In genomic region chr3R:13469246-13469645, dm6 we compare ENCODE assay signal across 4 fruit fly cellular contexts.
A peak's percentile ranks its signal among the peaks of the same experiment; 100 is the strongest.
TF ChIP-seq lines count a peak whose summit lies in the region.

No protein-coding gene starts in this region.

- TF ChIP-seq CTCF in whole organism, embryonic (GFP tag; optimal IDR thresholded peaks at IDR 0.05; lab: Kevin White, UChicago): no peak

TF ChIP-seq in whole organism, embryonic, 481 proteins besides CTCF, POLR2A, EP300 and RAD21 (continues in another document):
- peak; percentile 61 for TF ChIP-seq row (GFP tag; IDR thresholded peaks at IDR 0.05; lab: Robert Waterston, UW)
- TF ChIP-seq Antp (GFP tag; optimal IDR thresholded peaks at IDR 0.05; lab: Kevin White, UChicago): peak; percentile 41
- peak; percentile 45 for TF ChIP-seq CG10209 (GFP tag; optimal IDR thresholded peaks at IDR 0.05; lab: Kevin White, UChicago)
- peak; percentile 61 for TF ChIP-seq CG1603 (tag; optimal IDR thresholded peaks at IDR 0.05; lab: Kevin White, UChicago)
- TF ChIP-seq CG16815 (GFP tag; optimal IDR thresholded peaks at IDR 0.05; lab: Kevin White, UChicago): peak; percentile 37
- TF ChIP-seq CG4820 (GFP tag; optimal IDR thresholded peaks at IDR 0.05; lab: Kevin White, UChicago): no peak
- TF ChIP-seq CG17361 (GFP tag; IDR thresholded peaks at IDR 0.05; lab: Robert Waterston, UW): peak; percentile 36; the same call in 1 of the 3 replicates
- TF ChIP-seq chn (GFP tag; optimal IDR thresholded peaks at IDR 0.05; lab: Kevin White, UChicago): peak; percentile 17
- peak; percentile 39 for TF ChIP-seq CG7556 (GFP tag; optimal IDR thresholded peaks at IDR 0.05; lab: Kevin White, UChicago)
- peak; percentile 80 for TF ChIP-seq gcm (GFP tag; optimal IDR thresholded peaks at IDR 0.05; lab: Kevin White, UChicago)
- peak; percentile 46 for TF ChIP-seq CG12391 (tag; optimal IDR thresholded peaks at IDR 0.05; lab: Kevin White, UChicago)
- peak; percentile 44; the same call in 1 of the 2 replicates for TF ChIP-seq CG31441 (GFP tag; IDR thresholded peaks at IDR 0.05; lab: Robert Waterston, UW)
- peak; percentile 82 for TF ChIP-seq dmrt11E (tag; optimal IDR thresholded peaks at IDR 0.05; lab: Kevin White, UChicago)
- peak; percentile 23 for TF ChIP-seq Side (GFP tag; optimal IDR thresholded peaks at IDR 0.05; lab: Kevin White, UChicago)
- 0 out of 3 replicates have a peak, but pooled peaks have one; percentile 37 for TF ChIP-seq CG11560 (tag; IDR thresholded peaks at IDR 0.05; lab: Robert Waterston, UW)
- TF ChIP-seq CG5953 (GFP tag; IDR thresholded peaks at IDR 0.05; lab: Robert Waterston, UW): no peak
- TF ChIP-seq pum (GFP tag; optimal IDR thresholded peaks at IDR 0.05; lab: Kevin White, UChicago): peak; percentile 22
- TF ChIP-seq az2 (GFP tag; optimal IDR thresholded peaks at IDR 0.05; lab: Kevin White, UChicago): peak; percentile 32
- 0 out of 3 replicates have a peak, but pooled peaks have one; percentile 7 for TF ChIP-seq jigr1 (GFP tag; IDR thresholded peaks at IDR 0.05; lab: Robert Waterston, UW)
- peak; percentile 25 for TF ChIP-seq Hmr (GFP tag; optimal IDR thresholded peaks at IDR 0.05; lab: Kevin White, UChicago)
- no peak for TF ChIP-seq pb (GFP tag; optimal IDR thresholded peaks at IDR 0.05; lab: Kevin White, UChicago)
- peak; percentile 25 for TF ChIP-seq CG1602 (GFP tag; optimal IDR thresholded peaks at IDR 0.05; lab: Kevin White, UChicago)

TF ChIP-seq in whole organism, prepupa, 60 proteins besides CTCF, POLR2A, EP300 and RAD21 (continues in another document):
- TF ChIP-seq Sox14 (GFP tag; optimal IDR thresholded peaks at IDR 0.05; lab: Kevin White, UChicago): peak; percentile 8
- peak; percentile 12 for TF ChIP-seq CG7368 (GFP tag; optimal IDR thresholded peaks at IDR 0.05; lab: Kevin White, UChicago)
- peak; percentile 5 for TF ChIP-seq Ets96B (tag; optimal IDR thresholded peaks at IDR 0.05; lab: Kevin White, UChicago)
- no peak for TF ChIP-seq fkh (GFP tag; optimal IDR thresholded peaks at IDR 0.05; lab: Kevin White, UChicago)
- TF ChIP-seq CG16779 (tag; optimal IDR thresholded peaks at IDR 0.05; lab: Kevin White, UChicago): no peak
- TF ChIP-seq eg (GFP tag; IDR thresholded peaks at IDR 0.05; lab: Robert Waterston, UW): no peak
- TF ChIP-seq esn (GFP tag; optimal IDR thresholded peaks at IDR 0.05; lab: Kevin White, UChicago): peak; percentile 36
- no peak for TF ChIP-seq CG6276 (GFP tag; optimal IDR thresholded peaks at IDR 0.05; lab: Kevin White, UChicago)
- TF ChIP-seq CG3032 (tag; optimal IDR thresholded peaks at IDR 0.05; lab: Kevin White, UChicago): peak; percentile 7
- TF ChIP-seq pdm3 (GFP tag; optimal IDR thresholded peaks at IDR 0.05; lab: Kevin White, UChicago): peak; percentile 17
- peak in 1 of 2 experiments; percentile 13 for TF ChIP-seq ss (GFP tag; optimal IDR thresholded peaks at IDR 0.05; lab: Kevin White, UChicago)
- no peak for TF ChIP-seq Hr38 (GFP tag; optimal IDR thresholded peaks at IDR 0.05; lab: Kevin White, UChicago)
- no peak for TF ChIP-seq Hr4 (GFP tag; optimal IDR thresholded peaks at IDR 0.05; lab: Kevin White, UChicago)
- TF ChIP-seq CG32006 (GFP tag; optimal IDR thresholded peaks at IDR 0.05; lab: Kevin White, UChicago): peak; percentile 4
- TF ChIP-seq Smox (GFP tag; optimal IDR thresholded peaks at IDR 0.05; lab: Kevin White, UChicago): peak; percentile 18
- TF ChIP-seq CG10631 (GFP tag; optimal IDR thresholded peaks at IDR 0.05; lab: Kevin White, UChicago): peak; percentile 19
- TF ChIP-seq acj6 (GFP tag; optimal IDR thresholded peaks at IDR 0.05; lab: Kevin White, UChicago): peak; percentile 12
- peak; percentile 30 for TF ChIP-seq CG3919 (GFP tag; optimal IDR thresholded peaks at IDR 0.05; lab: Kevin White, UChicago)
- no peak for TF ChIP-seq CG1621 (tag; optimal IDR thresholded peaks at IDR 0.05; lab: Kevin White, UChicago)
- peak; percentile 18 for TF ChIP-seq Hr39 (GFP tag; optimal IDR thresholded peaks at IDR 0.05; lab: Kevin White, UChicago)
- no peak for TF ChIP-seq CG11902 (GFP tag; optimal IDR thresholded peaks at IDR 0.05; lab: Kevin White, UChicago)
- TF ChIP-seq Eip78C (GFP tag; lab: Kevin White, UChicago): peak; percentile 48
- TF ChIP-seq OdsH (GFP tag; optimal IDR thresholded peaks at IDR 0.05; lab: Kevin White, UChicago): peak; percentile 23
- TF ChIP-seq CG31627 (GFP tag; optimal IDR thresholded peaks at IDR 0.05; lab: Kevin White, UChicago): peak; percentile 37

TF ChIP-seq in whole organism, pupa, 21 proteins besides CTCF, POLR2A, EP300 and RAD21:
- TF ChIP-seq CG8159 (tag; optimal IDR thresholded peaks at IDR 0.05; lab: Kevin White, UChicago): no peak
- TF ChIP-seq gl (tag; optimal IDR thresholded peaks at IDR 0.05; lab: Kevin White, UChicago): no peak
- no peak for TF ChIP-seq CG10348 (GFP tag; IDR thresholded peaks at IDR 0.05; lab: Robert Waterston, UW)
- no peak for TF ChIP-seq Ets98B (GFP tag; IDR thresholded peaks at IDR 0.05; lab: Robert Waterston, UW)
- TF ChIP-seq CG32121 (GFP tag; IDR thresholded peaks at IDR 0.05; lab: Robert Waterston, UW): 0 out of 2 replicates have a peak, but pooled peaks have one; percentile 14
- no peak for TF ChIP-seq Pif1B (GFP tag; optimal IDR thresholded peaks at IDR 0.05; lab: Kevin White, UChicago)
- no peak for TF ChIP-seq D1 (tag; optimal IDR thresholded peaks at IDR 0.05; lab: Kevin White, UChicago)
- TF ChIP-seq Snoo (tag; optimal IDR thresholded peaks at IDR 0.05; lab: Kevin White, UChicago): no peak
- TF ChIP-seq CG9948 (tag; optimal IDR thresholded peaks at IDR 0.05; lab: Kevin White, UChicago): peak; percentile 16
- no peak for TF ChIP-seq CG8301 (tag; optimal IDR thresholded peaks at IDR 0.05; lab: Kevin White, UChicago)
- TF ChIP-seq CG12605 (GFP tag; IDR thresholded peaks at IDR 0.05; lab: Robert Waterston, UW): no peak
- TF ChIP-seq CG14655 (GFP tag; optimal IDR thresholded peaks at IDR 0.05; lab: Kevin White, UChicago): no peak
- no peak for TF ChIP-seq EcR (GFP tag; optimal IDR thresholded peaks at IDR 0.05; lab: Kevin White, UChicago)
- TF ChIP-seq Pif1A (GFP tag; optimal IDR thresholded peaks at IDR 0.05; lab: Kevin White, UChicago): no peak
- TF ChIP-seq fd96Ca (GFP tag; IDR thresholded peaks at IDR 0.05; lab: Robert Waterston, UW): no peak
- TF ChIP-seq rn (GFP tag; IDR thresholded peaks at IDR 0.05; lab: Robert Waterston, UW): no peak
- peak; percentile 21 for TF ChIP-seq CG17806 (tag; optimal IDR thresholded peaks at IDR 0.05; lab: Kevin White, UChicago)
- peak; percentile 18 for TF ChIP-seq CG15710 (tag; optimal IDR thresholded peaks at IDR 0.05; lab: Kevin White, UChicago)
- no peak for TF ChIP-seq CG4496 (GFP tag; IDR thresholded peaks at IDR 0.05; lab: Robert Waterston, UW)
- peak; percentile 7 for TF ChIP-seq CG34367 (tag; optimal IDR thresholded peaks at IDR 0.05; lab: Kevin White, UChicago)
- no peak for TF ChIP-seq CG13204 (GFP tag; optimal IDR thresholded peaks at IDR 0.05; lab: Kevin White, UChicago)

TF ChIP-seq in whole organism, wandering third instar larva, 38 proteins besides CTCF, POLR2A, EP300 and RAD21:
- TF ChIP-seq Sp1 (GFP tag; optimal IDR thresholded peaks at IDR 0.05; lab: Kevin White, UChicago) (peak; percentile 33), sv (GFP tag; optimal IDR thresholded peaks at IDR 0.05; lab: Kevin White, UChicago) (no peak), dl (GFP tag; optimal IDR thresholded peaks at IDR 0.05; lab: Kevin White, UChicago; ENCODE audit: insufficient read depth in 1 of 2, partially characterized antibody in 2 of 2) (no peak), psq (GFP tag; optimal IDR thresholded peaks at IDR 0.05; lab: Kevin White, UChicago) (peak; percentile 8), N (GFP tag; optimal IDR thresholded peaks at IDR 0.05; lab: Kevin White, UChicago) (no peak), ey (GFP tag; optimal IDR thresholded peaks at IDR 0.05; lab: Kevin White, UChicago) (peak; percentile 40), Mio (GFP tag; optimal IDR thresholded peaks at IDR 0.05; lab: Kevin White, UChicago) (no peak), HLH106 (tag; optimal IDR thresholded peaks at IDR 0.05; lab: Kevin White, UChicago) (peak; percentile 32), Abd-B (GFP tag; optimal IDR thresholded peaks at IDR 0.05; lab: Kevin White, UChicago) (no peak), Hr78 (GFP tag; optimal IDR thresholded peaks at IDR 0.05; lab: Kevin White, UChicago) (no peak), tai (GFP tag; optimal IDR thresholded peaks at IDR 0.05; lab: Kevin White, UChicago) (no peak), Dif (GFP tag; optimal IDR thresholded peaks at IDR 0.05; lab: Kevin White, UChicago; ENCODE audit: partially characterized antibody) (no peak), Vsx2 (GFP tag; optimal IDR thresholded peaks at IDR 0.05; lab: Kevin White, UChicago; ENCODE audit: partially characterized antibody) (no peak), h (GFP tag; optimal IDR thresholded peaks at IDR 0.05; lab: Kevin White, UChicago) (peak; percentile 43), usp (GFP tag; optimal IDR thresholded peaks at IDR 0.05; lab: Kevin White, UChicago) (no peak), pan (optimal IDR thresholded peaks at IDR 0.05; lab: Kevin White, UChicago) (no peak), sage (GFP tag; optimal IDR thresholded peaks at IDR 0.05; lab: Kevin White, UChicago) (no peak), Hr83 (GFP tag; optimal IDR thresholded peaks at IDR 0.05; lab: Kevin White, UChicago; ENCODE audit: poor library complexity, severe bottlenecking) (no peak), OdsH (GFP tag; optimal IDR thresholded peaks at IDR 0.05; lab: Kevin White, UChicago) (peak; percentile 27), Myc (optimal IDR thresholded peaks at IDR 0.05; lab: Kevin White, UChicago) (no peak), Jra (GFP tag; optimal IDR thresholded peaks at IDR 0.05; lab: Kevin White, UChicago) (no peak), fru (GFP tag; optimal IDR thresholded peaks at IDR 0.05; lab: Kevin White, UChicago) (peak; percentile 49), dmrt93B (GFP tag; optimal IDR thresholded peaks at IDR 0.05; lab: Kevin White, UChicago) (no peak), brk (GFP tag; optimal IDR thresholded peaks at IDR 0.05; lab: Kevin White, UChicago) (no peak), CrebA (GFP tag; optimal IDR thresholded peaks at IDR 0.05; lab: Kevin White, UChicago; ENCODE audit: borderline replicate concordance) (no peak), jim (GFP tag; optimal IDR thresholded peaks at IDR 0.05; lab: Kevin White, UChicago) (no peak), foxo (GFP tag; optimal IDR thresholded peaks at IDR 0.05; lab: Kevin White, UChicago) (peak in 1 of 2 experiments; percentile 44), GATAd (GFP tag; optimal IDR thresholded peaks at IDR 0.05; lab: Kevin White, UChicago) (no peak), Hnf4 (GFP tag; optimal IDR thresholded peaks at IDR 0.05; lab: Kevin White, UChicago) (peak; percentile 6), woc (GFP tag; optimal IDR thresholded peaks at IDR 0.05; lab: Kevin White, UChicago) (peak; percentile 12), rgr (GFP tag; optimal IDR thresholded peaks at IDR 0.05; lab: Kevin White, UChicago) (peak; percentile 28), CG32264 (GFP tag; optimal IDR thresholded peaks at IDR 0.05; lab: Kevin White, UChicago) (no peak), dsf (GFP tag; optimal IDR thresholded peaks at IDR 0.05; lab: Kevin White, UChicago; ENCODE audit: borderline replicate concordance) (no peak)

Comparison
In these comparisons a context has a peak if more than half of its experiments do, and no peak if none do; other contexts are left out.
1. Of the 7 proteins assayed by ChIP-seq in both whole organism, embryonic and whole organism, prepupa: peak only in whole organism, embryonic: Gug and Sox102F; only in whole organism, prepupa: Hr39; in both: none; in neither: 4.